Fruit fly (Drosophila melanogaster): Measurements from ENCODE around the gene twy.

The twy gene

DNA sequence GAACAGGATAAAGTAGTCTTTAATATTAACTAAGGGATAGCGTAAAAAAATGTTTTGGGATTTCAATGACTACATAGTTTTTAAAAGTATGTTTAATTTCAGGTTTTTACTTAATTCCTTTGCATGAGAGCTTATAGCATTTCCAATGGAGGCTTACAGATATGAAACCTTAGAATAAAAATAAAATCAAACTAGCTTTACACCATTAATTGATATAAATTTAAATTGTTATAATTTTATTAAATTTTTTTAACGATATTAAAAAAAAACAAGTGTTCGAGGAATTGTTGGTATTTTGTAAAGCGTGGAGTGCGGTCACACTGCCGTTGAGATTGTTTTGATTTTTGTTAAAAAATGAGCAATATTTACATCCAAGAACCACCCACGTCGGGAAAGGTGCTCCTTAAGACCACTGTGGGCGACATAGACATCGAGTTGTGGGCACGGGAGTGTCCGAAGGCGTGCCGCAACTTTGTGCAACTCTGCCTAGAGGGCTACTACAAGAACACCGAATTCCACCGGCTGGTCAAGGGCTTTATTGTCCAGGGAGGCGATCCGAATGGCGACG is at the start of gene twy, which contains the start of gene CG10907:
TSS of gene twy (minus strand) at position 51 of the 568 bp plus-strand sequence.
TSS of gene CG10907 (plus strand) at position 282 of the 568 bp plus-strand sequence.
- TF ChIP-seq CTCF (optimal IDR thresholded peaks at IDR 0.05), result no peak
- TF ChIP-seq CG8478 (optimal IDR thresholded peaks at IDR 0.05), result no peak

DNA sequence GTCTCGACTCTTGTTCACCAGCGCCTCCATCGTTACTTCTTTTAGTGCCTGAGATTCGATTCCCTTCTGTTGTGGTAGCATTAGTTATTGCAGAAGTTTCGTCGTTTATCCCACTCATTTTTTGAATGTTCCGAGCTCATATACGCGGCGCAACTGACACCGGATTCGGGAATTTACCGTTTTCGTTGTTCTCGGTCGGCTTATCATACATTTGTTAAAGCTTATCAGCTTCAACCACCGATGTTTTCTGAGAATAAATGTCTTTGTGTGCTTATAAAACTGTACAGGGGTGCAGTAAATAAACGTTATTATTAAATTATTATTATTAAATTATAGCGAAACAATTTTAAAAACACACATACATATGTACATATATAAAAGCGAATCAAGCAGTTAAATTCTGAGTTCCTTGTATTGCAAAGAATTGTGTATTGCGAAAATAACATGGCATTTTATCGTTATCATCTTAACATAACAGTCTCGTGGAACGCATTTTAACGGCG is 43.5 kb upstream of the twy start, which contains the start of gene CG43064:
TSS of gene CG43064 (minus strand) at position 147 of the 503 bp plus-strand sequence.
- TF ChIP-seq CTCF (optimal IDR thresholded peaks at IDR 0.05) (no peak), CG8478 (optimal IDR thresholded peaks at IDR 0.05) (no peak)

DNA sequence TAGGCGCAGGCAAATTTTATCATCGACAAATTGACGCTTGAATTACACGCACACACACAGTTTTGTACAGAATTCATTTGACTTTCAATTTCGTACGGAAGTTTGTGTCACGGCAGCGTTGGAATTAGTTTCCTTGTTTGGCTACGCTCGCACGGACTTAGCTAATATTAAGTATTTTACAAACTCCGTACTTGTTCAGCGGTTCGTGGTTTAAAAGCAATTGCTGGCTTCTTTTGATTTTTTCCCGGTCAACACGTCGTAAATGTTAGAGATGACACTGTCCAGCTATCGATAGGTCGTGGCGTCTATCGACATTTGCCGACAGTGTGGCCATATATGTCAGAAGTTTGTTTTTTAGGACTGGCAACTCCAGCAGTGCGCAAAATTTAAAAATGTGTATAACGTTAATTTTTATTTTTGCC is 40.2 kb upstream of the twy start, which contains the start of gene CycA:
TSS of gene CycA (minus strand) at position 283 of the 422 bp plus-strand sequence.
- TF ChIP-seq CG8478 (optimal IDR thresholded peaks at IDR 0.05) (no peak), CTCF (optimal IDR thresholded peaks at IDR 0.05) (peak; percentile 25 to 49)

DNA sequence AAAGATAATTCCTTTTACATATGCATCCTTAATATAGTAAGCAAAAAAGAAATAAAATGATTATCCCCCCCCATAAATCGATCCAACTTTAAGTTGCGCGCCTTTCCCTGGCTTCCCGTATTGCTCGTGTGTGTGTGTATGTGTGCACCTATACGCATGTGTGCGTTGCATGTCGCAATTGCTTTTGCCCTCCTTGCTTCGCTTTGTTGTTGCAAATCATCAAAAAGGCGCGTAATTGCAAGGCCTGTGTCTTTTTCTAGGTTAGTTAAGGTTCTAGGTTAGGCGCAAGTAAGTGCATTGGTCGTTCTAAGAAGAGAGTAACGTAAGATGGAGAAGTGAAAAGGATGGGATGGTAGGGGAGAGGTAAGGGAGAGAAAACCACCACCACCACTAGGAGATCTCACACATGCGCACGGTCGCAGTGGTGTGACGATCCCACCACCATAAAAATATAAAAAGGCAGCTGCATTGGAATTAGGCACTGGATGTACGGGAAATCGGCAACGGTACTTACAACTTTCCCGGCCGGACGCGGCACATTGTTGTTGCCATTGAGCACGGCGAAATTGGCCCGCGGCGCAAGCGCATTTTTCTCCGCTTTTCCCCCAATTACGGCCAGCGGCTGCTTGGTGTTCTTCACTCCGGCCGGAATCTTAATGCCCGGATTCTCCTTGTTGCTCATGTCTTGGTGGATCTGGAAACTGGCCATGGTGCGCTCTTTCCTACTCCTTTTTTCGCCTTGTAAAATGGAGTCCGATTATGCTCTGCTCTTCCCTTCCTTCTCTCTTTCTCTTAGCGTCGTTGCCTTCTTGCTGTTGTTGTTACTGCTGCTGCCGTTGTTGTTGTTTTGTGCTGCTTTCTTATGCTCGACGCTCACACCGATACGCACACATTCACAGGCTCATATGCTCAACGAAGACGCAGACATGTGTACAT is 39.5 kb upstream of the twy start:
- TF ChIP-seq CTCF (optimal IDR thresholded peaks at IDR 0.05) (no peak), CG8478 (optimal IDR thresholded peaks at IDR 0.05) (no peak)

DNA sequence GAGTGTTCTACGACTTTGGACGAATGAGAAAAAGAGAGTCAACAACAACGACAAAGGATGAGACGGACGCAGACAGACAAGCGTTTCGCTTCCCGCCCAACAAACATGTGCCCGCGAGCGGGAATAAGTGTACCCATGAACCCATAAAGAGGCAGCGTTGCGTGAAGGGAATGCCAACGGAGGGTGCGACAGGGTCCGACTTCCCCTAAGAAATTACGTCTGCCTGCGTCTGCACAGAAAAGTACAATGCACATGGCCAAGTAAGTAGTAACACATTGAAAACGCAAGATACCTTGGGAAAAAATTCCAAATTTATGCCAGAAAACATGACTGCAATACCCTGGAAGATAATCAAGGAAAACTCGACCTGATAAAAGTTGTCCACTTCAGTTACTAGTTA is 38.1 kb upstream of the twy start:
- TF ChIP-seq CG8478 (optimal IDR thresholded peaks at IDR 0.05), result no peak
- no peak for TF ChIP-seq CTCF (optimal IDR thresholded peaks at IDR 0.05)

DNA sequence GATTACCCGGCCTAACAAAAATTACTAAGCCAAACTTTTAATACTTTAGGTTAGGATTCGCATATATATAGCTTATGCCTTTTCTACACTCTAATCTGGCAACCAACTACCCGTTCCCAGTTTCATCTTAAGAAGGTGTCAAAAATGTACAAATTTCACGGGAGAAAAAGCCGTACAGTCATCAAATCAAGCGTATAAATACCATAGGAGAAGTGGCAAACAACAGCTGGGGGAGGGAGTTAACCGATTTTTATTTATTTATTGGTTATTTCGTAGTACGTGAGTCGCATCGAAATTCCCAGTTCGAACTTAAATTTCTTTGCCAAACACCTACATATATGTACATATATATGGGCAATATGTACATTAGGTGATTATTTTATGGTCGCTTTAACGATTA is 35.6 kb upstream of the twy start, which contains the start of gene CG7264:
TSS of gene CG7264 (plus strand) at position 301 of the 400 bp plus-strand sequence.
- no peak for TF ChIP-seq CTCF (optimal IDR thresholded peaks at IDR 0.05)
- TF ChIP-seq CG8478 (optimal IDR thresholded peaks at IDR 0.05), result no peak

DNA sequence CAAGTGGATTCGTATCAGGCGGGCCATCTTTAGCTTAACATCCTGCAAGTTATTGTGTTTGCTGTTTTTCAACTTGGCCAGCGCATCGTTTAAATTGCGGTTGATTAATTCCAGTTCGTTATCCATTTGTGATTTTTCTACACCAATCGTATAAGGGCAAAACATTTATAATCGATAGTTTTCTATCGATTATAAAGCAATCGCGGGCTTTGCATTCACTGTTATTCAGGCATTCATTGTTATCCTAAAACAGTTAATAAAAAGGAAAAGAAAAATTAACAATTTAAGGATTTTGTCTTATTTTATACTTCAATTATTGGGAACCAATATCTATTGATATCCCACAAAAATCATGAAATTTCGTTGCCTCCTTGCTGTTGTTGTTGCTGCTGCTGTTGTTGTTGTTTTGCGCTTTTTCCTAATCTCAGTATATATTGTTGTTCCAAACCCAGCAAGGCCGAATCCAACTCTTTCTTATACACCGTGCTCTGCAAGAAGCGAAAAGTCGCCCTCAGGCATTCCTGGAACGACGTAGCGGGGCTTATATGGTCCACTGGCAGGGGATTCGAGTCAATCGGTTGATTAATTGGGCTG is 32.6 kb upstream of the twy start, which contains the start of gene CG32095:
TSS of gene CG32095 (minus strand) at position 173 of the 594 bp plus-strand sequence.
- no peak for TF ChIP-seq CTCF (optimal IDR thresholded peaks at IDR 0.05)
- TF ChIP-seq CG8478 (optimal IDR thresholded peaks at IDR 0.05), result no peak

DNA sequence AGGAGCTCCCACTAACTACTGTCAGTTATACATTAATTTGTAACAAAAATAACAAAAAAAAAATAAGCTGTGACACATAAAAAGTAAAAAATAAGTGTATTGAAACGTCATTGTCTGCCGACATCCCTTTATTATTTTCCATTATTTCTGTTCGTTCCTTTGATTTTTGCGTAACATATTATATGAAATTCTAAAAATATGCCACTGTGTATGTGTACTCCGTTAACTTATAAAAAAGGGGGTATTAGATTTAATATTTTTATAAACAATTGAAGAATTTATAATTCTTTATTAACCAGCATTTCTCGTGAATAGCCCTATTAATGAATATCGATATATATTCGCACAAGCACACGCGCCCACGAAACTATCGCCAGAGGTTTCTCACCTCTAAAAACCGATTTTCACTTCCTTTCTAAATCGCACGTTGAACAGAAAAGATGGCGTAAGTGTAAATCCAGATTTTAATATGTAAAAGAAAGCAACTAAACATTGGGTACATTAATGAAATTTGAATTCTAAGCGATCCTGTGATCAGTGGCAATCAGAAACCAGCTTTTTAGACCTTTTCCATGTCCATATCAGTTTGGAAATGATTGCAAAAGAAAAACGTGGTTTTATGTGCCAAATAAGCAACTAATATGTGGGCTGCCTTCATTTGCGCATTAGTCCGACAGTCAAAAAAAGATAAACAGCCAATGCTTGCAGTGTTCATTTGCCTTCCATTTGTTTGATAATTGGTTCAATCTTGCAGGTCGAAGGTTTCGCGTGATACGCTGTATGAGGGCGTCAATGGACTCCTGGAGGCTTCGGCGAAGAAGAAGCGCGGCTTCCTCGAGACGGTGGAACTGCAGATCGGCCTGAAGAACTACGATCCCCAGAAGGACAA is 29.6 kb upstream of the twy start, which contains the start of gene RpL10Ab:
TSS of gene RpL10Ab (plus strand) at position 406 of the 889 bp plus-strand sequence.
- TF ChIP-seq CG8478 (optimal IDR thresholded peaks at IDR 0.05) (no peak), CTCF (optimal IDR thresholded peaks at IDR 0.05) (no peak)

DNA sequence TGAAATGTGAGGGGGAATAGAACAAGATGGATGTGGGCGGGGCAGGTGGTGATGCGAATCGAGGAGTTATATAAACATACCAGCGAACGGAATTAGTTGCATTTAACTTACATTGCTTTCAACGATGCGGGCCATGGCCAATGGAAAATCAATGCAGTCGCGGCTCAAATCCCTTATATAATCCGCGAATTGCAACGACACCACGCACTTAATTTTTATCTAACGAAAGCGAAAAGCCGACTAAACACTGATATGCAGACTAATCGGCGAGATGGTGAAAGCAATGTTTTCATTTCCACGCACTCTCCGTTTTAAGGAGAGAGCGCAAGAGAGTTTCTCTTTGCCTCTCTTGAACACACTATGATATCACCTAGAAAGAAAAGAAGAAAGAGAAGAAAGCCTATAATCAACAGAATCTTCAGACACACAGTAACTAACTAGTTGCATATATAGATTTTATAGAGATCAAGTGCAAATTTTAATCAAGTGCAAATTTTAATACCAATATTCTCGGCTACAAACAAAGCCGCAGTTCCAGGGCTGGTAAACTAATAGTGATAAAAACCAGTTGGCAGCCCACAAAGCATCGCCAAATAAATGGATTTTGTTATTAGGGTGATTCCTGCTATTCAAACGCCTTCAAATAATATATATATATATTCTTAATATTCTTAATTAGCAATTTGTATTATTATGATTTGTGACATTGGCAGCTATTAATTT is 28.8 kb upstream of the twy start, which contains the start of the genes CG11597 and CG5946:
TSS of gene CG11597 (minus strand) at position 553 of the 723 bp plus-strand sequence.
TSS of gene CG5946 (minus strand) at position 553 of the 723 bp plus-strand sequence.
- TF ChIP-seq CTCF (optimal IDR thresholded peaks at IDR 0.05), result no peak

DNA sequence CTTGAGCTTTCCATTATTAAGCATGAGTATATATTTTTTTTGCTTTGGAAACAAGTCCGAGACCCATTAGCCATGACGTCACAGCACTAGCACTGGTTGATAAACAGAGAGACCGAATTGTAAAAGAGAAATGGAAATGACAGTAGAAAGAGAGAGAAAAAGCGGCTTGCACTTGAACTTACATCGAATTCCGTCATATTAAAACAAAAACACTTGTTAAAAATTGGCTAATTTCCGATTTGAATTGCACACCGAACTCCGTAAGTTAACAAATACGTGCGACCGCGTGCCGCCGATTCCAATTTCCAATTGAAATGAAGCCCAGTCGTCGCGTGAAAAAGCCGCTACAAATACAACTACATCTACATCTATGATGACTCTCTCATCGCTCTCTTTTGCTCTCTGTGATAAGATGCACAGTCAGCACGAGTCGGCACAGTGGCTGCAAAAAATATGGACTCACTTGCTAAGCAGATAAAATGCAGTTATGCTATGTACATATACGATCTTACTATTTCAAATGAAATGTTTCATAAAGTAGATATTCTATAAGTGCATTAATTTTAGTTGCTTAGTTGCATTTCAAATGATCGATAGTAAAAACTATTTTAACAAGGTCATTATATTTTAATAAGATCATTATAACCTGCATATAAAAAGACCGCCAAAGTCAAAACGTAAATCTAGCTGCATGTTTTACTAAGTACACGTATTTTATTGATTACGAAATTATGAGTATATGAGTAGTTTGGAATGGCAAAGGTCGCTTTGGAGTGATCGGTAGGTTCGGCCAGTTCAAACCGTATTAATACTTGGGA is 26.8 kb upstream of the twy start:
- no peak for TF ChIP-seq CTCF (optimal IDR thresholded peaks at IDR 0.05)
- TF ChIP-seq CG8478 (optimal IDR thresholded peaks at IDR 0.05), result no peak

DNA sequence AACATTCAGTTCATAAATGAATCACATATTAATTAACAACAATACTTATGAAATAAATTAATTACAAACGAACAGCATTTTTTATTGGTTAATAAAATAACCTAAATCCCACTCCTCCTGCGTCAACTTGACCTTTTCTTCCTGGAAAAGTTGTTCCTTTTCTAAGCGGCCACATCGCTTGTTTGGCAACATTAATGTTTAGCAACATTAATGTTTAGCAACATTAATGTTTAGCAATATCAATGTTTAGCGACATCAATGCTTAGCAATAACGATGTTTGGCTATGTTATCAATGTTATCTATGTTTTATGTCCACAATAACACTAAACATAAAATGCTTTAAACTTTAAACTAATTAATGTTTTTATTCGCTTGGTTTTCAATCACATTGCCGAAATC is 23.6 kb upstream of the twy start:
- TF ChIP-seq CG8478 (optimal IDR thresholded peaks at IDR 0.05), result no peak
- TF ChIP-seq CTCF (optimal IDR thresholded peaks at IDR 0.05), result no peak

DNA sequence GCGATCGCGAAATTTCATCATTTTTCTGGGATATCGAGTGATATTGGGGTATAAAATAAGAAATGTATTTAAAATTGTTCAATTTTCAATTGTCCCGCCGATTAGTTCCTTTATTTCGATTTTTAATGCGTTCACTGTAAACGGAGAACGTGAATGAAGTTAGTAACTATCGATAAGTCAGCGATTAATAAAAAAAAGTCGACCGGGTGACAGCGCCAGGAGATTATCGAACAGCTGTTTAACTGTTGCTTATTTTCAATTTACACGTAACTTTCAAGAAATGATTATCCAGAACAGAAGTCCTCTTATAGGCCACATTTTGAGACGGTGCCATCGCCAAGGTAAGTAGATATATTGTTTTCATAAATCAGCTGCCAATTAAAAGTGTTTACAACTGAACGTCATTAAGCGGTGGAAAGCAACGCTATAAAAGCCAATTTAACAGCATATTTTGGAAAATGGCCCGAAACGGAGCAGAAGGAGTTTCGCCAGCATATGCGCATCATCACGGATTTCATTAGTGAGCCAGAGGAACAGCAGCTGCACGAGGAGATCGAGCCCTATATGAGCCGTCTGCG is 22.2 kb upstream of the twy start, which contains the start of gene CG14130:
TSS of gene CG14130 (plus strand) at position 225 of the 578 bp plus-strand sequence.
- TF ChIP-seq CTCF (optimal IDR thresholded peaks at IDR 0.05) (peak in 1 of 2 experiments; percentile 12), CG8478 (optimal IDR thresholded peaks at IDR 0.05) (no peak)

Measured in S2 (cell line).